Worm (Caenorhabditis elegans) whole organism, L4 larva: ENCODE measurements around the gene egal-1.

Experiments used
- ama-1 ChIP-seq: fragments of 150-350 bp; optimal IDR thresholded peaks from 2 replicates; lab custom pipeline; 2014; ENCODE audit warnings: inconsistent platforms, mixed read lengths
- daf-12 ChIP-seq: fragments of 150-350 bp; optimal IDR thresholded peaks from 2 replicates; lab custom pipeline; 2014; ENCODE audit warnings: missing biosample characterization, missing genetic modification reagents, missing genetic modification characterization
- dpl-1 ChIP-seq: fragments of 150-350 bp; optimal IDR thresholded peaks from 2 replicates; lab custom pipeline; 2014; ENCODE audit warnings: missing biosample characterization, missing genetic modification reagents, missing genetic modification characterization
- fkh-10 ChIP-seq: fragments of 150-350 bp; optimal IDR thresholded peaks from 2 replicates; lab custom pipeline; 2014; ENCODE audit warnings: missing biosample characterization, missing genetic modification reagents, missing genetic modification characterization
- fos-1 ChIP-seq: fragments of 150-350 bp; optimal IDR thresholded peaks from 2 replicates; lab custom pipeline; 2014; ENCODE audit warnings: missing biosample characterization, missing genetic modification characterization
- jun-1 ChIP-seq: fragments of 150-350 bp; optimal IDR thresholded peaks from 2 replicates; lab custom pipeline; 2014; ENCODE audit warnings: missing biosample characterization, missing genetic modification reagents, missing genetic modification characterization
- lsy-2 ChIP-seq, 2 experiments: fragments of 150-350 bp in 1 of 2; sonication (generic microtip) in 1 of 2; optimal IDR thresholded peaks; 2 replicates each; lab custom pipeline; 2014 to 2017; ENCODE audit warnings: missing biosample characterization in 2 of 2, missing genetic modification characterization in 2 of 2
- nhr-10 ChIP-seq: fragments of 150-350 bp; optimal IDR thresholded peaks from 2 replicates; lab custom pipeline; 2014; ENCODE audit warnings: missing biosample characterization, missing genetic modification characterization
- nhr-237 ChIP-seq: sonication (generic microtip); optimal IDR thresholded peaks from 2 replicates; lab custom pipeline; 2017; ENCODE audit warnings: missing biosample characterization, missing genetic modification characterization
- pha-4 ChIP-seq, 2 experiments: fragments of 150-350 bp in 1 of 2; fragments of 200-800 bp in 1 of 2; sonication (Bioruptor generic) in 1 of 2; IDR thresholded peaks in 1 of 2; optimal IDR thresholded peaks in 1 of 2; 2 replicates each; pipeline versions ENCODE4 v1.3.6 to Lab custom; 2014 to 2022; ENCODE audit warnings: missing genetic modification characterization in 2 of 2, missing genetic modification reagents in 2 of 2, missing biosample characterization in 1 of 2, missing compliant biosample characterization in 1 of 2
- snpc-4 ChIP-seq: fragments of 150-350 bp; optimal IDR thresholded peaks from 2 replicates; lab custom pipeline; 2014; ENCODE audit warnings: missing biosample characterization, missing genetic modification characterization
- spr-3 ChIP-seq: fragments of 200-800 bp; sonication (Bioruptor generic); optimal IDR thresholded peaks from 2 replicates; lab custom pipeline; 2018; ENCODE audit warnings: mild to moderate bottlenecking, missing genetic modification characterization, missing compliant biosample characterization
- tag-97 ChIP-seq: fragments of 200-800 bp; sonication (Bioruptor generic); IDR thresholded peaks from 2 replicates; pipeline ENCODE4 v1.3.6; 2022; ENCODE audit warnings: missing genetic modification characterization, missing compliant biosample characterization

ce11 chrIV:5824493-5824892, at the start of gene egal-1:
- TF ChIP-seq lsy-2 (tag; optimal IDR thresholded peaks at IDR 0.05; lab: Kevin White, UChicago) (no peak), dpl-1 (GFP tag; lab: Kevin White, UChicago) (no peak), fos-1 (tag; lab: Kevin White, UChicago) (no peak), nhr-237 (tag; lab: Kevin White, UChicago) (no peak), spr-3 (no peak), snpc-4 (no peak), fkh-10 (GFP tag; lab: Kevin White, UChicago) (no peak), pha-4 (GFP tag; IDR thresholded peaks at IDR 0.05; lab: Robert Waterston, UW) (no peak), pha-4 (tag; optimal IDR thresholded peaks at IDR 0.05; lab: Kevin White, UChicago) (no peak), jun-1 (tag; lab: Kevin White, UChicago) (no peak), tag-97 (GFP tag; lab: Robert Waterston, UW) (no peak), nhr-10 (no peak), daf-12 (tag; lab: Kevin White, UChicago) (no peak), ama-1 (no peak)
